Worm (Caenorhabditis elegans) whole organism, mixed stage, embryonic: ENCODE results near the gene F54B11.5.

ENCODE experiments used
- M03D4.4 ChIP-seq: sonication (generic microtip); optimal IDR thresholded peaks from 2 replicates; lab custom pipeline; 2017; ENCODE audit warnings: mild to moderate bottlenecking, missing genetic modification characterization, missing compliant biosample characterization
- bed-3 ChIP-seq: fragments of 200-800 bp; sonication (Bioruptor generic); optimal IDR thresholded peaks from 3 replicates; lab custom pipeline; 2018; ENCODE audit warnings: mild to moderate bottlenecking, missing genetic modification characterization, moderate library complexity, missing compliant biosample characterization
- blmp-1 ChIP-seq: fragments of 150-350 bp; optimal IDR thresholded peaks from 2 replicates; lab custom pipeline; 2014; ENCODE audit warnings: missing biosample characterization, missing genetic modification characterization
- ceh-39 ChIP-seq: fragments of 150-350 bp; optimal IDR thresholded peaks from 2 replicates; lab custom pipeline; 2014; ENCODE audit warnings: missing biosample characterization, missing genetic modification characterization
- ces-1 ChIP-seq: fragments of 150-350 bp; optimal IDR thresholded peaks from 2 replicates; lab custom pipeline; 2014; ENCODE audit warnings: missing biosample characterization, missing genetic modification reagents, missing genetic modification characterization
- cnd-1 ChIP-seq: fragments of 200-800 bp; sonication (Bioruptor generic); optimal IDR thresholded peaks from 2 replicates; lab custom pipeline; 2018; ENCODE audit warnings: mild to moderate bottlenecking, missing genetic modification characterization, missing compliant biosample characterization
- drap-1 ChIP-seq: fragments of 200-800 bp; sonication (Bioruptor generic); optimal IDR thresholded peaks from 3 replicates; lab custom pipeline; 2018; ENCODE audit warnings: mild to moderate bottlenecking, missing genetic modification characterization, missing compliant biosample characterization
- elt-1 ChIP-seq: sonication (generic microtip); optimal IDR thresholded peaks from 2 replicates; lab custom pipeline; 2017; ENCODE audit warnings: missing genetic modification characterization, mild to moderate bottlenecking, missing compliant biosample characterization, antibody characterized with exemption, moderate library complexity, borderline replicate concordance; ENCODE audit not compliant: insufficient read depth
- elt-3 ChIP-seq: fragments of 150-350 bp; optimal IDR thresholded peaks from 2 replicates; lab custom pipeline; 2014; ENCODE audit warnings: missing biosample characterization, missing genetic modification characterization
- hlh-1 ChIP-seq: fragments of 150-350 bp; optimal IDR thresholded peaks from 2 replicates; lab custom pipeline; 2014; ENCODE audit warnings: missing biosample characterization, missing genetic modification reagents, missing genetic modification characterization
- lin-13 ChIP-seq: fragments of 150-350 bp; optimal IDR thresholded peaks from 2 replicates; lab custom pipeline; 2014; ENCODE audit warnings: missing biosample characterization, missing genetic modification characterization
- lin-32 ChIP-seq: fragments of 200-800 bp; sonication (Bioruptor generic); optimal IDR thresholded peaks from 2 replicates; lab custom pipeline; 2018; ENCODE audit warnings: mild to moderate bottlenecking, missing genetic modification characterization, missing compliant biosample characterization
- lsy-2 ChIP-seq: fragments of 150-350 bp; optimal IDR thresholded peaks from 2 replicates; lab custom pipeline; 2014; ENCODE audit warnings: missing biosample characterization, missing genetic modification characterization
- mab-5 ChIP-seq: fragments of 150-350 bp; optimal IDR thresholded peaks from 2 replicates; lab custom pipeline; 2014; ENCODE audit warnings: missing biosample characterization, missing genetic modification characterization
- mep-1 ChIP-seq: fragments of 150-350 bp; optimal IDR thresholded peaks from 2 replicates; lab custom pipeline; 2017; ENCODE audit warnings: missing biosample characterization, missing genetic modification reagents, missing genetic modification characterization, inconsistent platforms
- mls-2 ChIP-seq: sonication (generic microtip); optimal IDR thresholded peaks from 2 replicates; lab custom pipeline; 2016; ENCODE audit warnings: mild to moderate bottlenecking, missing genetic modification characterization, moderate library complexity, missing compliant biosample characterization
- nhr-12 ChIP-seq: fragments of 150-350 bp; optimal IDR thresholded peaks from 2 replicates; lab custom pipeline; 2014; ENCODE audit warnings: missing biosample characterization, missing genetic modification characterization
- nhr-2 ChIP-seq: fragments of 150-350 bp; optimal IDR thresholded peaks from 2 replicates; lab custom pipeline; 2014; ENCODE audit warnings: missing biosample characterization, missing genetic modification characterization
- nhr-237 ChIP-seq: fragments of 150-350 bp; optimal IDR thresholded peaks from 2 replicates; lab custom pipeline; 2014; ENCODE audit warnings: missing biosample characterization, missing genetic modification characterization
- nhr-28 ChIP-seq: fragments of 150-350 bp; optimal IDR thresholded peaks from 2 replicates; lab custom pipeline; 2014; ENCODE audit warnings: missing biosample characterization, missing genetic modification characterization
- nhr-76 ChIP-seq: sonication (generic microtip); optimal IDR thresholded peaks from 2 replicates; lab custom pipeline; 2017; ENCODE audit warnings: missing biosample characterization, missing genetic modification characterization
- sem-2 ChIP-seq: fragments of 200-800 bp; sonication (Bioruptor generic); optimal IDR thresholded peaks from 2 replicates; lab custom pipeline; 2018; ENCODE audit warnings: mild to moderate bottlenecking, missing genetic modification characterization, missing compliant biosample characterization
- snpc-4 ChIP-seq: fragments of 150-350 bp; optimal IDR thresholded peaks from 2 replicates; lab custom pipeline; 2014; ENCODE audit warnings: missing biosample characterization, missing genetic modification characterization
- sptf-1 ChIP-seq: sonication (generic microtip); optimal IDR thresholded peaks from 2 replicates; lab custom pipeline; 2017; ENCODE audit warnings: mild to moderate bottlenecking, missing genetic modification characterization, moderate library complexity, missing compliant biosample characterization
- tbx-8 ChIP-seq: fragments of 200-800 bp; sonication (Bioruptor generic); optimal IDR thresholded peaks from 2 replicates; lab custom pipeline; 2018; ENCODE audit warnings: mild to moderate bottlenecking, missing genetic modification characterization, moderate library complexity, missing compliant biosample characterization
- unc-120 ChIP-seq: sonication (generic microtip); optimal IDR thresholded peaks from 2 replicates; lab custom pipeline; 2017; ENCODE audit warnings: missing genetic modification characterization, missing compliant biosample characterization; ENCODE audit not compliant: poor library complexity, severe bottlenecking
- unc-39 ChIP-seq: fragments of 150-350 bp; optimal IDR thresholded peaks from 2 replicates; lab custom pipeline; 2014; ENCODE audit warnings: missing biosample characterization, missing genetic modification characterization
- unc-62 ChIP-seq: fragments of 150-350 bp; optimal IDR thresholded peaks from 2 replicates; lab custom pipeline; 2014; ENCODE audit warnings: missing biosample characterization, missing genetic modification reagents, missing genetic modification characterization
- zip-8 ChIP-seq: fragments of 150-350 bp; optimal IDR thresholded peaks from 2 replicates; lab custom pipeline; 2014; ENCODE audit warnings: missing biosample characterization, missing genetic modification characterization

Gene F54B11.5

ce11 chrX:13637526-13637925 is 41.7 kb upstream of the F54B11.5 start:
- TF ChIP-seq lin-13 (tag; lab: Kevin White, UChicago) (no peak), unc-120 (tag; lab: Kevin White, UChicago) (peak; percentile 43), unc-62 (GFP tag; lab: Kevin White, UChicago) (peak; percentile 45), hlh-1 (tag; lab: Kevin White, UChicago) (peak; percentile 7)

ce11 chrX:13633876-13634479 is 38.1 kb upstream of the F54B11.5 start:
- TF ChIP-seq zip-8 (peak; percentile 28), lin-32 (no peak), M03D4.4 (no peak), drap-1 (GFP tag; lab: Kevin White, UChicago) (no peak), mab-5 (no peak), sem-2 (GFP tag; lab: Kevin White, UChicago) (no peak), ces-1 (GFP tag; lab: Kevin White, UChicago) (peak; percentile 72), tbx-8 (GFP tag; lab: Kevin White, UChicago) (no peak), nhr-237 (tag; lab: Kevin White, UChicago) (no peak)

- TF ChIP-seq elt-1 (no peak), hlh-1 (tag; lab: Kevin White, UChicago) (no peak), cnd-1 (tag; lab: Kevin White, UChicago) (no peak)
Measured at ce11 chrX:13633032-13633431, 37.2 kb upstream of the F54B11.5 start.

- peak; percentile 79 for TF ChIP-seq ces-1 (GFP tag; lab: Kevin White, UChicago)
- no peak for TF ChIP-seq nhr-28
- peak; percentile 17 for TF ChIP-seq sptf-1 (tag; lab: Kevin White, UChicago)
Measured at ce11 chrX:13632245-13632644, 36.4 kb upstream of the F54B11.5 start.

- peak; percentile 77 for TF ChIP-seq ces-1 (GFP tag; lab: Kevin White, UChicago)
- no peak for TF ChIP-seq elt-3
- TF ChIP-seq drap-1 (GFP tag; lab: Kevin White, UChicago): no peak
- no peak for TF ChIP-seq tbx-8 (GFP tag; lab: Kevin White, UChicago)
- no peak for TF ChIP-seq nhr-28
- no peak for TF ChIP-seq mep-1 (tag; lab: Kevin White, UChicago)
- TF ChIP-seq mls-2 (tag; lab: Kevin White, UChicago): no peak
- TF ChIP-seq unc-39: no peak
- no peak for TF ChIP-seq blmp-1 (tag; lab: Kevin White, UChicago)
- TF ChIP-seq, all 35 proteins: peak for 1
Measured at ce11 chrX:13631122-13631672, 35.3 kb upstream of the F54B11.5 start, which contains the start of gene nlg-1. Gene nlg-1 (minus strand): TSS chrX:13631172.

ce11 chrX:13621628-13622027 is 25.8 kb upstream of the F54B11.5 start, which contains the start of gene Y12A6A.1:
Gene Y12A6A.1 (minus strand): TSS chrX:13621728.
- TF ChIP-seq snpc-4 (tag; lab: Kevin White, UChicago): no peak
- no peak for TF ChIP-seq nhr-12 (tag; lab: Kevin White, UChicago)
- no peak for TF ChIP-seq bed-3 (GFP tag; lab: Kevin White, UChicago)
- no peak for TF ChIP-seq zip-8
- no peak for TF ChIP-seq lsy-2 (tag; lab: Kevin White, UChicago)
- no peak for TF ChIP-seq nhr-2 (tag; lab: Kevin White, UChicago)
- TF ChIP-seq unc-120 (tag; lab: Kevin White, UChicago): no peak
- no peak for TF ChIP-seq cnd-1 (tag; lab: Kevin White, UChicago)
- TF ChIP-seq sptf-1 (tag; lab: Kevin White, UChicago): no peak
- TF ChIP-seq nhr-76: no peak
- TF ChIP-seq ceh-39 (tag; lab: Kevin White, UChicago): no peak
- TF ChIP-seq drap-1 (GFP tag; lab: Kevin White, UChicago): no peak
